Comparison of ENCODE assay signal across 1 fruit fly cellular context in the genomic region with DNA sequence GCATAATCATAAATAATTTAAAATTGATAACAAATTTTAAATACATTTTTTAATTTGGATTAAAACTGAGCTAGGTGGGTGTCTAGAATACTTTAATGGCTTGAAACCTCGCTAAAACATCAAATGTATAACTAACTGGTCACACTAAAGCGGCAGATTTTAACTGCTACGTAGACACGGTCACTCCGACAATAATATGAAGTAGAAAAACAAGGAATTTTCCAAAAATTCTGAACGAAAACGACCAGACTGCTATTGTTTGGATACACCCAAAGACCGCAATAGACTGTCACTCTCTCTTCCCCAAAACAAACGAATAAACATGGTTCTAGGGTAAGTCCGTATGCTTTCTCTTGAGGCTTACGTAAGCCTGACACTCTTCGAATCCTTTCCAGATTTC.
TF ChIP-seq lines count a peak whose summit lies in the region.

A gene (plus strand): TSS at position 142 of the 400 bp plus-strand sequence.

TF ChIP-seq in whole organism, embryonic, 481 proteins besides CTCF, POLR2A, EP300 and RAD21 (continued from another document):
- TF ChIP-seq CG8290 (GFP tag; optimal IDR thresholded peaks at IDR 0.05; lab: Kevin White, UChicago) = peak; percentile 44
- TF ChIP-seq CG8290 (tag; optimal IDR thresholded peaks at IDR 0.05; lab: Kevin White, UChicago) = peak in 1 of 2 experiments; percentile 33
- TF ChIP-seq Ets97D (GFP tag; optimal IDR thresholded peaks at IDR 0.05; lab: Kevin White, UChicago) = peak; percentile 65
- peak; percentile 41 for TF ChIP-seq BEAF-32 (GFP tag; optimal IDR thresholded peaks at IDR 0.05; lab: Kevin White, UChicago)
- peak; percentile 77 for TF ChIP-seq trem (tag; optimal IDR thresholded peaks at IDR 0.05; lab: Kevin White, UChicago)
- TF ChIP-seq CG2116 (GFP tag; optimal IDR thresholded peaks at IDR 0.05; lab: Kevin White, UChicago) = peak; percentile 59
- TF ChIP-seq MESR4 (GFP tag; optimal IDR thresholded peaks at IDR 0.05; lab: Kevin White, UChicago) = peak; percentile 94
- peak; percentile 83 for TF ChIP-seq CG9797 (GFP tag; optimal IDR thresholded peaks at IDR 0.05; lab: Kevin White, UChicago)
- TF ChIP-seq CG10267 (tag; optimal IDR thresholded peaks at IDR 0.05; lab: Kevin White, UChicago) = peak; percentile 54
- TF ChIP-seq Sry-δ (GFP tag; optimal IDR thresholded peaks at IDR 0.05; lab: Kevin White, UChicago) = peak; percentile 31
- no peak for TF ChIP-seq ap (GFP tag; IDR thresholded peaks at IDR 0.05; lab: Robert Waterston, UW)
- TF ChIP-seq CG2712 (tag; optimal IDR thresholded peaks at IDR 0.05; lab: Kevin White, UChicago) = peak; percentile 40
- TF ChIP-seq jigr1 (GFP tag; IDR thresholded peaks at IDR 0.05; lab: Robert Waterston, UW) = peak; percentile 51; the same call in 1 of the 3 replicates
- no peak for TF ChIP-seq tna (GFP tag; IDR thresholded peaks at IDR 0.05; lab: Robert Waterston, UW; ENCODE audit: partially characterized antibody)
- TF ChIP-seq Myb (GFP tag; optimal IDR thresholded peaks at IDR 0.05; lab: Kevin White, UChicago) = peak; percentile 26
- TF ChIP-seq Dek (tag; optimal IDR thresholded peaks at IDR 0.05; lab: Kevin White, UChicago) = peak; percentile 46
- no peak for TF ChIP-seq CG17802 (tag; optimal IDR thresholded peaks at IDR 0.05; lab: Kevin White, UChicago)
- TF ChIP-seq Lhr (GFP tag; optimal IDR thresholded peaks at IDR 0.05; lab: Kevin White, UChicago) = peak; percentile 83
- TF ChIP-seq chm (GFP tag; IDR thresholded peaks at IDR 0.05; lab: Robert Waterston, UW) = no peak
- TF ChIP-seq pb (GFP tag; optimal IDR thresholded peaks at IDR 0.05; lab: Kevin White, UChicago) = no peak
- peak; percentile 30 for TF ChIP-seq CG17829 (tag; optimal IDR thresholded peaks at IDR 0.05; lab: Kevin White, UChicago)
- TF ChIP-seq CG2199 (GFP tag; IDR thresholded peaks at IDR 0.05; lab: Robert Waterston, UW) = peak; percentile 53; the same call in 1 of the 3 replicates
- TF ChIP-seq CG9817 (tag; optimal IDR thresholded peaks at IDR 0.05; lab: Kevin White, UChicago) = no peak
- TF ChIP-seq pita (GFP tag; optimal IDR thresholded peaks at IDR 0.05; lab: Kevin White, UChicago) = peak; percentile 89
- no peak for TF ChIP-seq ems (GFP tag; optimal IDR thresholded peaks at IDR 0.05; lab: Kevin White, UChicago)
- TF ChIP-seq Hmr (GFP tag; optimal IDR thresholded peaks at IDR 0.05; lab: Kevin White, UChicago) = peak; percentile 43
- no peak for TF ChIP-seq HHEX (GFP tag; optimal IDR thresholded peaks at IDR 0.05; lab: Kevin White, UChicago)
- TF ChIP-seq CG12659 (GFP tag; optimal IDR thresholded peaks at IDR 0.05; lab: Kevin White, UChicago) = peak; percentile 47
- TF ChIP-seq CG4617 (GFP tag; optimal IDR thresholded peaks at IDR 0.05; lab: Kevin White, UChicago; ENCODE audit: borderline replicate concordance) = peak; percentile 90
- TF ChIP-seq Pdp1 (GFP tag; optimal IDR thresholded peaks at IDR 0.05; lab: Kevin White, UChicago) = peak in 1 of 2 experiments; percentile 94
- no peak for TF ChIP-seq CG34224 (GFP tag; IDR thresholded peaks at IDR 0.05; lab: Robert Waterston, UW; ENCODE audit: partially characterized antibody)
- no peak for TF ChIP-seq CG30403 (GFP tag; optimal IDR thresholded peaks at IDR 0.05; lab: Kevin White, UChicago)
- TF ChIP-seq HLH54F (GFP tag; optimal IDR thresholded peaks at IDR 0.05; lab: Kevin White, UChicago) = no peak
- peak; percentile 1 for TF ChIP-seq sug (tag; optimal IDR thresholded peaks at IDR 0.05; lab: Kevin White, UChicago)
- peak; percentile 35 for TF ChIP-seq CG11504 (tag; optimal IDR thresholded peaks at IDR 0.05; lab: Kevin White, UChicago)
- peak; percentile 33; the same call in 1 of the 2 replicates for TF ChIP-seq Bgb (GFP tag; IDR thresholded peaks at IDR 0.05; lab: Robert Waterston, UW; ENCODE audit: partially characterized antibody)
- peak; percentile 90 for TF ChIP-seq pzg (GFP tag; optimal IDR thresholded peaks at IDR 0.05; lab: Kevin White, UChicago)
- TF ChIP-seq gt (GFP tag; IDR thresholded peaks at IDR 0.05; lab: Robert Waterston, UW) = no peak
- peak; percentile 9 for TF ChIP-seq CG12769 (tag; optimal IDR thresholded peaks at IDR 0.05; lab: Kevin White, UChicago)
- no peak for TF ChIP-seq pfk (GFP tag; optimal IDR thresholded peaks at IDR 0.05; lab: Kevin White, UChicago)
- peak; percentile 16 for TF ChIP-seq zen (tag; optimal IDR thresholded peaks at IDR 0.05; lab: Kevin White, UChicago)
- TF ChIP-seq CG14710 (tag; optimal IDR thresholded peaks at IDR 0.05; lab: Kevin White, UChicago) = peak; percentile 69
- peak; percentile 35 for TF ChIP-seq CG15601 (tag; optimal IDR thresholded peaks at IDR 0.05; lab: Kevin White, UChicago)
- peak; percentile 44; the same call in 1 of the 3 replicates for TF ChIP-seq knrl (GFP tag; IDR thresholded peaks at IDR 0.05; lab: Robert Waterston, UW; ENCODE audit: partially characterized antibody)
- no peak for TF ChIP-seq CG17328 (GFP tag; IDR thresholded peaks at IDR 0.05; lab: Robert Waterston, UW)
- peak; percentile 22; the same call in 1 of the 3 replicates for TF ChIP-seq Opbp (GFP tag; IDR thresholded peaks at IDR 0.05; lab: Robert Waterston, UW; ENCODE audit: partially characterized antibody)
- TF ChIP-seq CG8388 (GFP tag; optimal IDR thresholded peaks at IDR 0.05; lab: Kevin White, UChicago) = no peak
- no peak for TF ChIP-seq pan (optimal IDR thresholded peaks at IDR 0.05; lab: Kevin White, UChicago)
- no peak for TF ChIP-seq pan (GFP tag; optimal IDR thresholded peaks at IDR 0.05 in 1 of 2, IDR thresholded peaks at IDR 0.05 in 1 of 2)
- no peak for TF ChIP-seq CG11560 (tag; IDR thresholded peaks at IDR 0.05; lab: Robert Waterston, UW)
- peak; percentile 66 for TF ChIP-seq CG1603 (tag; optimal IDR thresholded peaks at IDR 0.05; lab: Kevin White, UChicago)
- TF ChIP-seq CG30020 (tag; optimal IDR thresholded peaks at IDR 0.05; lab: Kevin White, UChicago) = peak; percentile 64
- TF ChIP-seq NfI (GFP tag; optimal IDR thresholded peaks at IDR 0.05; lab: Kevin White, UChicago) = peak; percentile 2
- peak; percentile 85 for TF ChIP-seq stwl (tag; optimal IDR thresholded peaks at IDR 0.05; lab: Kevin White, UChicago)
- peak; percentile 67 for TF ChIP-seq sens (GFP tag; lab: Kevin White, UChicago)
- TF ChIP-seq CG17359 (tag; optimal IDR thresholded peaks at IDR 0.05; lab: Kevin White, UChicago) = no peak
- no peak for TF ChIP-seq rib (GFP tag; IDR thresholded peaks at IDR 0.05; lab: Robert Waterston, UW)
- no peak for TF ChIP-seq ash1 (GFP tag; optimal IDR thresholded peaks at IDR 0.05; lab: Kevin White, UChicago)
- TF ChIP-seq Med (GFP tag; lab: Kevin White, UChicago) = peak; percentile 47
- peak; percentile 61 for TF ChIP-seq MBD-R2 (GFP tag; IDR thresholded peaks at IDR 0.05; lab: Robert Waterston, UW)
- TF ChIP-seq gem (tag; optimal IDR thresholded peaks at IDR 0.05; lab: Kevin White, UChicago) = peak; percentile 16
- TF ChIP-seq YL-1 (GFP tag; optimal IDR thresholded peaks at IDR 0.05; lab: Kevin White, UChicago) = peak; percentile 71
- no peak for TF ChIP-seq disco-r (GFP tag; optimal IDR thresholded peaks at IDR 0.05; lab: Kevin White, UChicago)
- peak; percentile 44; the same call in 1 of the 2 replicates for TF ChIP-seq Dref (GFP tag; IDR thresholded peaks at IDR 0.05; lab: Robert Waterston, UW)
- TF ChIP-seq CG8924 (tag; optimal IDR thresholded peaks at IDR 0.05; lab: Kevin White, UChicago) = peak; percentile 28
- TF ChIP-seq Nf-YA (GFP tag; IDR thresholded peaks at IDR 0.05; lab: Robert Waterston, UW) = no peak
- peak; percentile 94 for TF ChIP-seq gfzf (GFP tag; optimal IDR thresholded peaks at IDR 0.05; lab: Kevin White, UChicago)
- peak; percentile 54 for TF ChIP-seq nmo (GFP tag; optimal IDR thresholded peaks at IDR 0.05; lab: Kevin White, UChicago)
- TF ChIP-seq Adf1 (GFP tag; IDR thresholded peaks at IDR 0.05; lab: Robert Waterston, UW) = no peak
- TF ChIP-seq cas (GFP tag; IDR thresholded peaks at IDR 0.05; lab: Robert Waterston, UW) = no peak
- TF ChIP-seq CG7786 (GFP tag; optimal IDR thresholded peaks at IDR 0.05; lab: Kevin White, UChicago) = no peak
- no peak for TF ChIP-seq CG5245 (GFP tag; optimal IDR thresholded peaks at IDR 0.05; lab: Kevin White, UChicago)
- TF ChIP-seq Scr (GFP tag; IDR thresholded peaks at IDR 0.05; lab: Robert Waterston, UW; ENCODE audit: partially characterized antibody) = peak; percentile 10; the same call in 1 of the 2 replicates
- no peak for TF ChIP-seq CG10321 (GFP tag; IDR thresholded peaks at IDR 0.05; lab: Robert Waterston, UW)
- TF ChIP-seq nau (GFP tag; optimal IDR thresholded peaks at IDR 0.05; lab: Kevin White, UChicago) = no peak
- TF ChIP-seq Nf-YC (tag; optimal IDR thresholded peaks at IDR 0.05; lab: Kevin White, UChicago) = peak; percentile 14
- peak; percentile 64 for TF ChIP-seq E2f2 (GFP tag; IDR thresholded peaks at IDR 0.05; lab: Robert Waterston, UW)
- no peak for TF ChIP-seq CG7372 (GFP tag; IDR thresholded peaks at IDR 0.05; lab: Robert Waterston, UW)
- TF ChIP-seq CG12299 (tag; optimal IDR thresholded peaks at IDR 0.05; lab: Kevin White, UChicago) = no peak
- no peak for TF ChIP-seq D (optimal IDR thresholded peaks at IDR 0.05; lab: Kevin White, UChicago)
- no peak for TF ChIP-seq D (GFP tag; optimal IDR thresholded peaks at IDR 0.05; lab: Kevin White, UChicago)
- peak; percentile 29 for TF ChIP-seq Jarid2 (GFP tag; optimal IDR thresholded peaks at IDR 0.05; lab: Kevin White, UChicago)
